Worm (Caenorhabditis elegans) whole organism, midembryonic: ENCODE results near the gene taf-6.2.

Experiments
- T22C8.4 ChIP-seq: fragments of 200-800 bp; sonication (Bioruptor generic); IDR thresholded peaks from 2 replicates; pipeline ENCODE4 v1.3.6; 2022; ENCODE audit warnings: missing genetic modification characterization, missing compliant biosample characterization
- cog-1 ChIP-seq: sonication (generic microtip); optimal IDR thresholded peaks from 2 replicates; lab custom pipeline; 2016; ENCODE audit warnings: missing genetic modification characterization, missing compliant biosample characterization
- flt-1 ChIP-seq: fragments of 200-800 bp; sonication (Bioruptor generic); IDR thresholded peaks from 2 replicates; pipeline ENCODE4 v1.3.6; 2022; ENCODE audit warnings: missing genetic modification characterization, missing compliant biosample characterization
- klf-2 ChIP-seq: fragments of 200-800 bp; sonication (Bioruptor generic); conservative IDR thresholded peaks from 2 replicates; pipeline ENCODE4 v1.3.6; 2022; ENCODE audit warnings: missing genetic modification reagents, missing genetic modification characterization, missing compliant biosample characterization
- med-1 ChIP-seq: sonication (generic microtip); optimal IDR thresholded peaks from 2 replicates; lab custom pipeline; 2017; ENCODE audit warnings: missing genetic modification characterization, mild to moderate bottlenecking, missing compliant biosample characterization, antibody characterized with exemption, missing genetic modification reagents; ENCODE audit not compliant: insufficient read depth
- ref-1 ChIP-seq: fragments of 200-800 bp; sonication (Bioruptor generic); conservative IDR thresholded peaks from 2 replicates; pipeline ENCODE4 v1.3.6; 2022; ENCODE audit warnings: missing genetic modification reagents, missing genetic modification characterization, missing compliant biosample characterization
- tab-1 ChIP-seq: fragments of 200-800 bp; sonication (Bioruptor generic); IDR thresholded peaks from 2 replicates; pipeline ENCODE4 v1.3.6; 2022; ENCODE audit warnings: missing genetic modification characterization, missing compliant biosample characterization
- ztf-23 ChIP-seq: fragments of 200-800 bp; sonication (Bioruptor generic); IDR thresholded peaks from 2 replicates; pipeline ENCODE4 v1.3.6; 2022; ENCODE audit warnings: missing genetic modification reagents, missing genetic modification characterization, missing compliant biosample characterization
- ztf-29 ChIP-seq: fragments of 200-800 bp; sonication (Bioruptor generic); IDR thresholded peaks from 2 replicates; pipeline ENCODE4 v1.3.6; 2022; ENCODE audit warnings: missing genetic modification reagents, missing genetic modification characterization, missing compliant biosample characterization

The taf-6.2 gene

DNA sequence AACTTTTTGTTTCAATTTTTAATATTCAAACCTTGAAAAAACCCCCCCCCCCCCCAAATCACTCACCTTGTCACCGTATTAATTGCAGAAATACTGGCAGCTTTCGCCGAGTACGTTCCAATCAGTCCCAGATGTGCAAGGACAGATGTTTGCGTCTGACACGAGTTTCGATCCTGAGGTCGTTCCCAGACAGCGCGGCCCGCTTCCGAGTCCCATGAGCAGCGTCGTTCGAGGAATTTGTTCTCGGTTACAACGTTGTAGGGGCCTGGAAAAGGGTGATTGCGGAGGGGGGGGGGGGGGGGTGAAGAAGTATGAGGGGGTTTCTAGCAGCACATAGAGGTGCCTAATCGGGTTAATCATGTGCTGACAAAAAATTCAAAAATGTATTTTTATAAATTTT lies 31.7 kb downstream of the taf-6.2 start:
- no peak for TF ChIP-seq ztf-29 (GFP tag; lab: Robert Waterston, UW)
- TF ChIP-seq ztf-23 (GFP tag; lab: Robert Waterston, UW): no peak
- no peak for TF ChIP-seq T22C8.4
- no peak for TF ChIP-seq klf-2 (GFP tag; lab: Robert Waterston, UW)
- no peak for TF ChIP-seq ref-1 (GFP tag; lab: Robert Waterston, UW)
- no peak for TF ChIP-seq tab-1 (GFP tag; lab: Robert Waterston, UW)
- no peak for TF ChIP-seq cog-1 (tag; lab: Kevin White, UChicago)
- TF ChIP-seq med-1 (GFP tag; lab: Kevin White, UChicago): no peak
- TF ChIP-seq flt-1 (GFP tag; lab: Robert Waterston, UW): no peak

- no peak for TF ChIP-seq tab-1 (GFP tag; lab: Robert Waterston, UW)
- no peak for TF ChIP-seq flt-1 (GFP tag; lab: Robert Waterston, UW)
- TF ChIP-seq T22C8.4: no peak
- no peak for TF ChIP-seq ref-1 (GFP tag; lab: Robert Waterston, UW)
- TF ChIP-seq med-1 (GFP tag; lab: Kevin White, UChicago): no peak
- TF ChIP-seq klf-2 (GFP tag; lab: Robert Waterston, UW): no peak
- no peak for TF ChIP-seq ztf-29 (GFP tag; lab: Robert Waterston, UW)
- no peak for TF ChIP-seq cog-1 (tag; lab: Kevin White, UChicago)
- no peak for TF ChIP-seq ztf-23 (GFP tag; lab: Robert Waterston, UW)
These were observed 33.4 kb downstream of the taf-6.2 start for ce11 chrIV:3661117-3661634.

ce11 chrIV:3659951-3660350 lies 34.6 kb downstream of the taf-6.2 start:
- no peak for TF ChIP-seq T22C8.4
- no peak for TF ChIP-seq med-1 (GFP tag; lab: Kevin White, UChicago)
- no peak for TF ChIP-seq cog-1 (tag; lab: Kevin White, UChicago)
- TF ChIP-seq tab-1 (GFP tag; lab: Robert Waterston, UW): no peak
- no peak for TF ChIP-seq ztf-29 (GFP tag; lab: Robert Waterston, UW)
- no peak for TF ChIP-seq klf-2 (GFP tag; lab: Robert Waterston, UW)
- TF ChIP-seq ztf-23 (GFP tag; lab: Robert Waterston, UW): no peak
- no peak for TF ChIP-seq flt-1 (GFP tag; lab: Robert Waterston, UW)
- no peak for TF ChIP-seq ref-1 (GFP tag; lab: Robert Waterston, UW)

- TF ChIP-seq ztf-23 (GFP tag; lab: Robert Waterston, UW) (no peak), ztf-29 (GFP tag; lab: Robert Waterston, UW) (no peak), klf-2 (GFP tag; lab: Robert Waterston, UW) (no peak), cog-1 (tag; lab: Kevin White, UChicago) (no peak)
These were observed 38.6 kb downstream of the taf-6.2 start for ce11 chrIV:3655896-3656295.

DNA sequence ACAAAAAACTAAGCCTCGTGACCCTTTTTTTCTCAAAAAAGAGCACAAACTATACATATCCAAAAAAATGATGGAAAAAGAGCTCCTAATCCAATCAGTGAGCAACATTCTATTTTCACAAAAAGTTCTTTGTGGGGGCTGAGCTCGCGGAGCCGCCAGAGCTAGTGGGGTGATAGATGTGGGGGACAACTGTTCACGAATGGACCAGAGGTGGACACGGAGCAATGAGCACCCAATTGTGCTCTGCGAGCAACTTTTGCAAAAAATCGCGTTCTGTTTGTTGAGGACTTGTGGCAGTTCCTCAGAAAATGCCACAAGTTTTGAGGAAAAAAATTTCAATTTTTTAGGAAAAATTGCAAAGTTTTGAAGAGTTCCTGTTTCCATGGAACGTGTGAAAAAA lies 39.7 kb downstream of the taf-6.2 start:
- TF ChIP-seq T22C8.4 (no peak), ref-1 (GFP tag; lab: Robert Waterston, UW) (no peak), klf-2 (GFP tag; lab: Robert Waterston, UW) (no peak), flt-1 (GFP tag; lab: Robert Waterston, UW) (no peak), tab-1 (GFP tag; lab: Robert Waterston, UW) (no peak), cog-1 (tag; lab: Kevin White, UChicago) (no peak), med-1 (GFP tag; lab: Kevin White, UChicago) (no peak), ztf-29 (GFP tag; lab: Robert Waterston, UW) (no peak), ztf-23 (GFP tag; lab: Robert Waterston, UW) (no peak)

ce11 chrIV:3654214-3654613 lies 40.3 kb downstream of the taf-6.2 start:
- TF ChIP-seq flt-1 (GFP tag; lab: Robert Waterston, UW) (no peak), cog-1 (tag; lab: Kevin White, UChicago) (no peak)

DNA sequence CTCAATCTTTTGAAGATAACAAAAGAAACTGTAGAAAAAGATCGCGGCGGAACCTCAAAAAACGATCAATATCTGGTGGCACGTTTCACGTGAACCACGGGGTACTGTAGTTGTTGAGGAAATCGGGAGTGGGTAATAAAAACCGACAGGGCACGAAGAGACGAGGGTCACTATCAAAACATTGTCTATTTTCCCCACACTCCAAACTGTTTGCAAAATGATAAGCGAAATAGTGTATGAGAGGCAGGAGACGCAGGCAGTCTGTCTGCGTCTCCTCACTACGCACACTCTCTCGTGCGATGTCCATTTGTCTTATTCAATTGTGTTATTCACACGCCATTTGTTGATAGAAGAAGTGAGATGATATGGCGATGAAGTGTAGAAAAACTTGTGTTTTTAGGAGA lies 41.1 kb downstream of the taf-6.2 start:
- TF ChIP-seq klf-2 (GFP tag; lab: Robert Waterston, UW) (no peak), cog-1 (tag; lab: Kevin White, UChicago) (no peak), flt-1 (GFP tag; lab: Robert Waterston, UW) (no peak), T22C8.4 (no peak), ztf-29 (GFP tag; lab: Robert Waterston, UW) (no peak), med-1 (GFP tag; lab: Kevin White, UChicago) (no peak), tab-1 (GFP tag; lab: Robert Waterston, UW) (no peak), ztf-23 (GFP tag; lab: Robert Waterston, UW) (no peak), ref-1 (GFP tag; lab: Robert Waterston, UW) (no peak)

DNA sequence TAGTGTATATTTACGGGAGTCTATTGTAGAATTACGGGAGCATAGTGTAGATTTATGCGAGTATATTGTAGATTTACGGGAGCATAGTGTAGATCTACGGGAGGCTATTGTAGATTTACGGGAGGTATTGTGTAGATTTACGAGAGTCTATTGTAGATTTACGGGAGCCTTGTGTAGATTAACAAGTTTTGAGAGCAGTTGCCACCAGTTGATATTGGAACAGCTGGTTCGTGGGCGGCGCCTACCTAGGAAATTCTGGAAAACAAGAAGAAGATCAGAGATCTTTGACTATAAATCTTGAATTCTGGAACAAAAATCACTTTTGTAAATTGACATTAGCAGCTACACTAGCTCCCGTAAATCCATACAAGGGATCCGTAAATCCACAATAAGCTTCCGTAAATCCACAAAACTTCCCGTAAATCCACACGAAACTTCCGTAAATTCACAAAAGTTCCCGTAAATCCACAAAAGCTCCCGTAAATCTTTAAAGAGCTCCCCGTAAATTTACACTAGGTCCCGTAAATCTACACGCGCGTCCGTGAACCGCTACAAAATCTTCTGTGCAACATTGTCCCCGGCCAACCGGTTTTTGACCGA lies 41.6 kb downstream of the taf-6.2 start:
- no peak for TF ChIP-seq cog-1 (tag; lab: Kevin White, UChicago)
- no peak for TF ChIP-seq tab-1 (GFP tag; lab: Robert Waterston, UW)
- no peak for TF ChIP-seq flt-1 (GFP tag; lab: Robert Waterston, UW)
- TF ChIP-seq ztf-23 (GFP tag; lab: Robert Waterston, UW): no peak
- no peak for TF ChIP-seq ztf-29 (GFP tag; lab: Robert Waterston, UW)
- no peak for TF ChIP-seq med-1 (GFP tag; lab: Kevin White, UChicago)
- no peak for TF ChIP-seq T22C8.4
- TF ChIP-seq klf-2 (GFP tag; lab: Robert Waterston, UW): no peak
- no peak for TF ChIP-seq ref-1 (GFP tag; lab: Robert Waterston, UW)

ce11 chrIV:3652223-3652622 lies 42.3 kb downstream of the taf-6.2 start:
- TF ChIP-seq tab-1 (GFP tag; lab: Robert Waterston, UW): no peak
- TF ChIP-seq T22C8.4: no peak
- no peak for TF ChIP-seq ztf-23 (GFP tag; lab: Robert Waterston, UW)
- TF ChIP-seq med-1 (GFP tag; lab: Kevin White, UChicago): no peak
- no peak for TF ChIP-seq flt-1 (GFP tag; lab: Robert Waterston, UW)
- no peak for TF ChIP-seq klf-2 (GFP tag; lab: Robert Waterston, UW)
- no peak for TF ChIP-seq cog-1 (tag; lab: Kevin White, UChicago)
- no peak for TF ChIP-seq ref-1 (GFP tag; lab: Robert Waterston, UW)
- TF ChIP-seq ztf-29 (GFP tag; lab: Robert Waterston, UW): no peak
